Worm (Caenorhabditis elegans): ENCODE results near the gene F07C3.3.

The F07C3.3 gene

DNA sequence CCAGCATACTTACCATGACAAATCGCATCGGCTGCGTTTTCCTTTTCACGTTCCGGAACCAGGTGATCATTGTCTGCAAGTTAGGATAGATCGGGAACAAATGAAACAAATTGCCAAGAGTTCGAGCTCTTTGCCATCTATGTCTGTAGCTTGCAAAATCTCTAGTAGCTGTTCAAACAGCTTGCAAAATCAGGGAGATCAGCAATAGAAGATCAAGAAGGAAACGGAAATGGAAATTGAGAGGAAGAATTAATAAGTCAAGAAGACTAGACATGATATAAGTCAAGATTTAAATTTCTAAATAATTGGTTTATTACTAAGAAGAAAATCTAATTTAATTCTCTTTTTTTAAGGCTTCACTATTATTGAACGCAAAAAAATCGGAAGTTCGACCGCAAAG, at the start of gene F07C3.3:
Gene F07C3.3, minus strand, starts transcription at position 101 of the 400 bp plus-strand sequence.
- no peak for TF ChIP-seq dao-5 (tag; optimal IDR thresholded peaks at IDR 0.05)
- no peak for TF ChIP-seq him-1 (tag; optimal IDR thresholded peaks at IDR 0.05)
- no peak for TF ChIP-seq W03F9.2 (tag; optimal IDR thresholded peaks at IDR 0.05)

- TF ChIP-seq him-1 (tag; optimal IDR thresholded peaks at IDR 0.05): no peak
Measured at ce11 chrV:9274127-9275042, 42.2 kb upstream of the F07C3.3 start.

DNA sequence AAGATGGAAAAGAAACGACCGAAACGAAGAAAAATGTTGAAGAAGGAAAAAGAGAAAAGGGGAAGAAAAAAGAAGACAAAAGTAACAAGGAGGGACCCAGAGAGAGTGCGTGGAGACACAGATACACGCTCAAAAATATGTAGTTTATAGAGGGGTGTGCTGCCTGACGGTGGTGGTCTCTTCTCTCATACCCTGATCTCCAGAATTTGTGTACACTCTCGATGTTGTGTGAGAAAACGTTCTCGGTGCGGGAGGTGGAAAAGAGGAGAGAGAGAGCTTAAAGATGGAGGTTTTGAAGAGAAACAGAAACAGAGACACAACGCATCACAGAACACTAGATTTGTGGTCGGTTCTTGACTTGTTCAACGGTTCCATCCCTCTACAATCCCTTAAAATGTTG, 41.4 kb upstream of the F07C3.3 start:
- TF ChIP-seq dao-5 (tag; optimal IDR thresholded peaks at IDR 0.05) (no peak), him-1 (tag; optimal IDR thresholded peaks at IDR 0.05) (peak; percentile 55)

ce11 chrV:9272624-9273023, 40.4 kb upstream of the F07C3.3 start:
- TF ChIP-seq him-1 (tag; optimal IDR thresholded peaks at IDR 0.05) (no peak), dao-5 (tag; optimal IDR thresholded peaks at IDR 0.05) (no peak), W03F9.2 (tag; optimal IDR thresholded peaks at IDR 0.05) (no peak)

DNA sequence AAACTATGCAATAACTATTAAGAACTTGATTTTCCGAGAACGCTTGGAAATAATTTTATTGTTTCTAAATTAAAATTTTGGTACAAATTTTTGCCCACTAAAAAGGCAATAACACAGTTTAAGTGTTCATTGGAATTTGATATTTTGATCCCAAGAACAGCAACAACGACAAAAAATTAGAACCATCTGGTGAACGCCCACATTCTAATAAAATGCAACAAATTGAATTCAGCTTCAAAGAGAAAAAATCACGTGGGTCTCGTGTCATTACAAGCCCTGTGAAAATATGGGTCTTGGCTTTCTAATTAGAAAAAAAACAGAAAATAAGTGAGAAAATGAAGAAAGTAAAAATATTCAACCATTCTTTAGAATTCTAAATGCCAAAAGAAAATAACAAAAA, 39.6 kb upstream of the F07C3.3 start:
- TF ChIP-seq him-1 (tag; optimal IDR thresholded peaks at IDR 0.05): no peak
- no peak for TF ChIP-seq dao-5 (tag; optimal IDR thresholded peaks at IDR 0.05)
- no peak for TF ChIP-seq W03F9.2 (tag; optimal IDR thresholded peaks at IDR 0.05)

- TF ChIP-seq him-1 (tag; optimal IDR thresholded peaks at IDR 0.05): no peak
- TF ChIP-seq W03F9.2 (tag; optimal IDR thresholded peaks at IDR 0.05): no peak
- no peak for TF ChIP-seq dao-5 (tag; optimal IDR thresholded peaks at IDR 0.05)
Measured at ce11 chrV:9270442-9270841, 38.2 kb upstream of the F07C3.3 start.

DNA sequence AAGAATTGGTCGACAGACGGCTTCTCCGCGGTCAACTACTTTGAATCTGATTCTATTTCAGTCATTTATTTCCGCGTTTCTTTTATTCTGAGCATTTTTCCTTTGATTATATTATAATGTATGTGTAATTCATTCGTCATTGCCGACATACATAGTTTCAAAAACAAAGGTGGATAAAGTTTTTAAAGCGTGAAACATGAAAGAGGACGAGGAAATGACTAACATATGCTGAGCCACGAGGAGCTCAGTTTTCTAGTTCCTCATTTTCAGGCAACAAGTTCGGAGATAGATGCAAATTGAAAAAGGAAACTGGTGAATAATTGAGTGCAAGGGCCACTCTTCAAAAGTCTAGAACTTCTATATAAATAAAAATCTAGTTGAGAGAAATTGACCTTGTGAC, 36.0 kb upstream of the F07C3.3 start:
- TF ChIP-seq him-1 (tag; optimal IDR thresholded peaks at IDR 0.05) (no peak), W03F9.2 (tag; optimal IDR thresholded peaks at IDR 0.05) (no peak), dao-5 (tag; optimal IDR thresholded peaks at IDR 0.05) (no peak)

DNA sequence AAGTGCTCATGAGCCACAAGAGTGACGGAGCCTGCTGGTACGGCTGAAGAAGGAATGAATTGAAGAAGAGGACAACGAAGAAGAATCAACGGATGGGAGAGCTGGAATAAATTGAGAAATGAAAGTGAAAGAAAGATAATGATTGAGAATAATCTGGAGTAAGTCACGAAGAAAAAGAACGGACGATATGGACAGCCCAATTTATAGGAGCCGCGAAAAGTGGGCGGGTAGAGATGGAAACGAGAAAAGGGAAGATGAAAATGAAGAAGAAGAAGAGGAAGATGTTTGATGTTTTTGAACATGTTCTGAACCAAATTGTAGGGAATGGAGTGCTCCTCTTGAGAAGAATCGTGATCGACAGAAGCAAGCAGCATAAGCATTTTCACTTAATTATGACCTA, 34.2 kb upstream of the F07C3.3 start, which contains the start of gene slc-17.7:
Gene slc-17.7, minus strand, starts transcription at position 101 of the 400 bp plus-strand sequence.
- TF ChIP-seq W03F9.2 (tag; optimal IDR thresholded peaks at IDR 0.05) (no peak), him-1 (tag; optimal IDR thresholded peaks at IDR 0.05) (no peak), dao-5 (tag; optimal IDR thresholded peaks at IDR 0.05) (no peak)

DNA sequence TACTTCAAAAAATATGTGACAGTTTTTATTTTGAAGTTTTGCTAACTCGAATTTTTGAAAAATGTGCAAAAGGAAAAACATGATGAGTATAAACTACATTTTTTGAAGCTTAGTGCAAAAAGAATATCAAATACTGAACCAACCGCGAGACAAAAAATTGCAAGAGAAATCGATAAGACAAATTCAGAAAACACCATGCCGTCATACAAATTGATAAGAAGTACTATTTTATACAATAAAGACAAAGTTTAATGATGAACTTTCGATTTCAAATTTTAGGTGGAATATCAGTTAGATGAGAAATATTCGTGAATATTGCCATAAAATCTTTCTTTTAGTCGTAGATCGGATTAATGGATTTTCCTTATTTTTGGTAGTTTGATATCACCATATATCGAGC, 30.5 kb upstream of the F07C3.3 start:
- TF ChIP-seq dao-5 (tag; optimal IDR thresholded peaks at IDR 0.05): no peak
- no peak for TF ChIP-seq W03F9.2 (tag; optimal IDR thresholded peaks at IDR 0.05)
- no peak for TF ChIP-seq him-1 (tag; optimal IDR thresholded peaks at IDR 0.05)

DNA sequence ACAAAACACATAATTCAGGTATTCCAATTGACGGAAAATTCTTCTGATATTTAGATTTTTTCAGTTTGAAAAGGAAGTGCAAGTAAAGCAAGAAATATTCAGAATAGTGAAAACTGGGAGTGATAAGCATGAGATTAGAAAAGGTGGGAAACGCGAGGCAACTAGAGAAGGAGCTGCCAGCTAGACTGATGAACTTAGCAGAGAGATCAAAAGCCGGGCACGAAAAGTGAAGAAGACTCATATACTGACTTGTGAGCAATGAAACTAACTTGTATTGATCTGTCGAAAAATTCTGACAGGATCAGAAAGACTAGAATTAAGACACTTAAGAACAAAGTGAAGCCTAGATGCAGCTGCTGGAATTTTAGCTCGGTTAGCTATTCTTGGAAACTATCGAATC, 29.3 kb upstream of the F07C3.3 start, which contains the start of gene nhr-36:
Gene nhr-36, minus strand, starts transcription at position 101 of the 400 bp plus-strand sequence.
- no peak for TF ChIP-seq dao-5 (tag; optimal IDR thresholded peaks at IDR 0.05)
- no peak for TF ChIP-seq him-1 (tag; optimal IDR thresholded peaks at IDR 0.05)
- no peak for TF ChIP-seq W03F9.2 (tag; optimal IDR thresholded peaks at IDR 0.05)

ce11 chrV:9260411-9260810, 28.2 kb upstream of the F07C3.3 start:
- TF ChIP-seq W03F9.2 (tag; optimal IDR thresholded peaks at IDR 0.05) (no peak), him-1 (tag; optimal IDR thresholded peaks at IDR 0.05) (no peak)

DNA sequence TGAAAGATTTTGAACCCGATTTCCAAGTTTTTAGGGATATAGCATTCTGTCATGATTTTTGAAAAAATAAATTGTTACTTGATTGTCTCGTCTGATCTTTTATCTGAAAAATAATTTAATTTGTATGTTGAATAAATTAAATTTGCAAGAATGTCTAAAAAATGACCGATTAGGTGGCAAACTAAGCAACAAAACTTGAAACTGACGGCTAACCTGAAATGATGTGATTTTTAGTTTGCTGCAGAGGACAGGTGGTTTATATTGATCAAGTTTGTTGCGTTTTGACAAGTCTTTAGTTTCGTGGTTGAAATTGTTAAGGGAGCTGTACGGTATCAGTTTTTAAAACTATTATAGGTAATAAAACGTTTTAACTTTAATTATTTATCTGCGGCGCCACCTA, 25.3 kb upstream of the F07C3.3 start, which contains the start of gene F07C3.16:
Gene F07C3.16, minus strand, starts transcription at position 101 of the 400 bp plus-strand sequence.
- TF ChIP-seq dao-5 (tag; optimal IDR thresholded peaks at IDR 0.05): no peak
- no peak for TF ChIP-seq him-1 (tag; optimal IDR thresholded peaks at IDR 0.05)
- no peak for TF ChIP-seq W03F9.2 (tag; optimal IDR thresholded peaks at IDR 0.05)

ce11 chrV:9255480-9255879, 23.3 kb upstream of the F07C3.3 start:
- TF ChIP-seq W03F9.2 (tag; optimal IDR thresholded peaks at IDR 0.05): no peak
- TF ChIP-seq him-1 (tag; optimal IDR thresholded peaks at IDR 0.05): no peak
- TF ChIP-seq dao-5 (tag; optimal IDR thresholded peaks at IDR 0.05): no peak

ce11 chrV:9254012-9254696, 22.0 kb upstream of the F07C3.3 start, which contains the start of gene F07C3.9:
Gene F07C3.9, minus strand, starts transcription at chrV:9254646.
- TF ChIP-seq him-1 (tag; optimal IDR thresholded peaks at IDR 0.05) (no peak), W03F9.2 (tag; optimal IDR thresholded peaks at IDR 0.05) (no peak), dao-5 (tag; optimal IDR thresholded peaks at IDR 0.05) (no peak)

Measured in whole organism, L4/young adult.